Worm (Caenorhabditis elegans) whole organism, L1 larva: ENCODE data around the gene R144.6.

ENCODE experiments used
- jun-1 ChIP-seq: fragments of 150-350 bp; optimal IDR thresholded peaks from 2 replicates; lab custom pipeline; 2014; ENCODE audit warnings: missing biosample characterization, missing genetic modification reagents, missing genetic modification characterization
- lsy-2 ChIP-seq, 2 experiments: fragments of 150-350 bp; optimal IDR thresholded peaks; 2 replicates each; lab custom pipeline; 2014; ENCODE audit warnings: missing biosample characterization in 2 of 2, missing genetic modification characterization in 2 of 2
- nhr-71 ChIP-seq: sonication (generic microtip); optimal IDR thresholded peaks from 2 replicates; lab custom pipeline; 2016; ENCODE audit warnings: mild to moderate bottlenecking, missing genetic modification characterization, moderate library complexity, missing compliant biosample characterization
- nhr-85 ChIP-seq: sonication (generic microtip); peaks from one replicate; lab custom pipeline; 2016; ENCODE audit warnings: missing genetic modification characterization, inconsistent platforms, missing compliant biosample characterization
- unc-62 ChIP-seq: fragments of 150-350 bp; optimal IDR thresholded peaks from 2 replicates; lab custom pipeline; 2014; ENCODE audit warnings: missing biosample characterization, missing genetic modification reagents, missing genetic modification characterization

DNA sequence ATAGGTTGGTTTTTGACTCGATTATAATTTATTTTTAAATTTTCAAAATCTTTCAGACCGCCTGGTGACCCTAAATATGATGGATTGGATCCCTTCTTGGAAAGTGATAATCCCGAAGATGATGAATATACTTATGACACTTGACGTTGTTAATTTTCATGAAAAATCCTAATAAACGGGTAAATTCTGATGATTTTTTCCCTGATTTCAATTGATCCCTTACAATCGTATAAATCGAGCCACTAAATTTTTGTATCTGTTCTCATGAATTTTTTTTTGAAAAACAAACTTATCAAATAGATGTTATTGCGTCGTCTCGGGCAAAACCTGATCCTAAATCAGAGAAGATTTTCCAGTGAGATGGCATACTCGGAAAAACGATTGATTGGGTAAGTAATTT is 18.4 kb upstream of the R144.6 start, which contains the start of gene R144.13:
- TF ChIP-seq nhr-85 (tag; lab: Kevin White, UChicago) (no peak), nhr-71 (no peak), unc-62 (GFP tag; lab: Kevin White, UChicago) (no peak), lsy-2 (tag; optimal IDR thresholded peaks at IDR 0.05; lab: Kevin White, UChicago) (no peak), jun-1 (tag; lab: Kevin White, UChicago) (no peak)
